Worm (Caenorhabditis elegans): Measurements from ENCODE around the gene bar-1.

DNA sequence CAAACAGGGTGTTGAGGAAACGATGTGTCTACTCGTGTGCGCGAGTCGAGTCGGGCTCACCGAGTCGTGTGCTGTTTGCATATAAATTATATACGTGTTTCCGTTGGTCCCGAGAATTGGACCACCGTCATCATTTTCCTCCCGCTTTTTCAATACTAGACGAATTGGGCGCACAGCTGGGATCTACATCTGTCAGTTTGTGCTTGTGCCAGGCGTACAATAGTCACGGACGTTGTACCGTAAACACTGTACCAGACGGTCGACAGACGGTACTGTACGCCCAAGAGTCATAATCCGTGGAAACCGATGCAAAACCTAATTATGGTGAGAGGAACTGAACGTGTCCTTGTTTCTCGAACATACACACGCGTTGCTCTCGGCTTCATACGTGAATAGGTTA is 38.7 kb upstream of the bar-1 start:
- TF ChIP-seq him-1 (tag; optimal IDR thresholded peaks at IDR 0.05), result no peak
- no peak for TF ChIP-seq dao-5 (tag; optimal IDR thresholded peaks at IDR 0.05)
